Worm (Caenorhabditis elegans) whole organism, young adult: ENCODE data around the gene exc-5.

Source experiments
- F39B2.1 ChIP-seq: fragments of 200-800 bp; sonication (Bioruptor generic); IDR thresholded peaks from 2 replicates; pipeline ENCODE4 v1.3.6; 2022; ENCODE audit warnings: missing genetic modification reagents, missing genetic modification characterization, missing compliant biosample characterization
- F57C9.4 ChIP-seq: sonication (generic microtip); optimal IDR thresholded peaks from 2 replicates; lab custom pipeline; 2017; ENCODE audit warnings: mild to moderate bottlenecking, missing genetic modification characterization, missing compliant biosample characterization
- ama-1 ChIP-seq, 3 experiments: fragments of 150-350 bp in 1 of 3; sonication (generic microtip) in 2 of 3; optimal IDR thresholded peaks; 2 replicates each; lab custom pipeline; 2014 to 2018; ENCODE audit warnings: missing biosample characterization in 2 of 3, missing genetic modification characterization in 2 of 3, missing genetic modification reagents in 2 of 3
- lsl-1 ChIP-seq: fragments of 200-800 bp; sonication (Bioruptor generic); optimal IDR thresholded peaks from 2 replicates; lab custom pipeline; 2018; ENCODE audit warnings: mild to moderate bottlenecking, missing genetic modification characterization, moderate library complexity, missing compliant biosample characterization
- madf-10 ChIP-seq: sonication (generic microtip); optimal IDR thresholded peaks from 2 replicates; lab custom pipeline; 2016; ENCODE audit warnings: mild to moderate bottlenecking, missing genetic modification characterization, missing compliant biosample characterization
- nfya-1 ChIP-seq: sonication (generic microtip); optimal IDR thresholded peaks from 2 replicates; lab custom pipeline; 2017; ENCODE audit warnings: antibody characterized with exemption, missing compliant biosample characterization, missing genetic modification characterization, borderline replicate concordance; ENCODE audit not compliant: insufficient read depth
- nhr-179 ChIP-seq: sonication (generic microtip); optimal IDR thresholded peaks from 2 replicates; lab custom pipeline; 2016; ENCODE audit warnings: mild to moderate bottlenecking, missing genetic modification characterization, missing compliant biosample characterization
- pbrm-1 ChIP-seq: fragments of 200-800 bp; sonication (Bioruptor generic); IDR thresholded peaks from 2 replicates; pipeline ENCODE4 v1.3.6; 2022; ENCODE audit warnings: missing genetic modification reagents, missing genetic modification characterization, missing compliant biosample characterization
- unc-130 ChIP-seq: sonication (generic microtip); optimal IDR thresholded peaks from 2 replicates; lab custom pipeline; 2016; ENCODE audit warnings: missing genetic modification reagents, missing genetic modification characterization, missing compliant biosample characterization
- unc-62 ChIP-seq: fragments of 150-350 bp; optimal IDR thresholded peaks from 2 replicates; lab custom pipeline; 2014; ENCODE audit warnings: missing biosample characterization, missing genetic modification reagents, missing genetic modification characterization

- TF ChIP-seq pbrm-1 (GFP tag; lab: Robert Waterston, UW): no peak
- TF ChIP-seq unc-130 (GFP tag; lab: Kevin White, UChicago): no peak
- no peak for TF ChIP-seq unc-62 (GFP tag; lab: Kevin White, UChicago)
- no peak for TF ChIP-seq madf-10 (tag; lab: Kevin White, UChicago)
- TF ChIP-seq nfya-1 (tag; lab: Kevin White, UChicago): no peak
- no peak for TF ChIP-seq nhr-179 (tag; lab: Kevin White, UChicago)
- TF ChIP-seq lsl-1 (GFP tag; lab: Kevin White, UChicago): no peak
- TF ChIP-seq F57C9.4: no peak
- TF ChIP-seq F39B2.1: no peak
- no peak for TF ChIP-seq ama-1 (optimal IDR thresholded peaks at IDR 0.05; lab: Kevin White, UChicago)
- TF ChIP-seq ama-1 (GFP tag; optimal IDR thresholded peaks at IDR 0.05; lab: Kevin White, UChicago): no peak
These were observed 35.4 kb downstream of the exc-5 start, which contains the start of gene C33D9.6 for ce11 chrIV:8778045-8778444.
